Fruit fly (Drosophila melanogaster) whole organism, embryonic: ENCODE measurements around the gene CG13311.

Experiments
- CG10274 ChIP-seq: fragments of 200-800 bp; sonication (Bioruptor generic); optimal IDR thresholded peaks from 3 replicates; lab custom pipeline; 2017; ENCODE audit warnings: missing biosample characterization, mild to moderate bottlenecking, missing genetic modification characterization
- CG10654 ChIP-seq: fragments of 200-800 bp; sonication (Bioruptor generic); optimal IDR thresholded peaks from 2 replicates; lab custom pipeline; 2016; ENCODE audit warnings: missing biosample characterization, missing genetic modification characterization
- CG11093 ChIP-seq: fragments of 200-800 bp; sonication (Bioruptor generic); IDR thresholded peaks from 3 replicates; pipeline ENCODE4 v1.3.6; 2022; ENCODE audit warnings: missing biosample characterization, missing genetic modification characterization
- CG11504 ChIP-seq: fragments of 200-800 bp; sonication (Bioruptor generic); optimal IDR thresholded peaks from 3 replicates; lab custom pipeline; 2019; ENCODE audit warnings: missing biosample characterization, mild to moderate bottlenecking, missing genetic modification characterization, moderate library complexity
- CG12104 ChIP-seq: fragments of 200-800 bp; sonication (Bioruptor generic); optimal IDR thresholded peaks from 3 replicates; lab custom pipeline; 2016; ENCODE audit warnings: missing biosample characterization, missing genetic modification characterization
- CG12155 ChIP-seq: fragments of 200-800 bp; sonication (Bioruptor generic); optimal IDR thresholded peaks from 3 replicates; lab custom pipeline; 2016; ENCODE audit warnings: missing biosample characterization, missing genetic modification characterization
- CG12219 ChIP-seq: fragments of 200-800 bp; sonication (Bioruptor generic); optimal IDR thresholded peaks from 3 replicates; lab custom pipeline; 2018; ENCODE audit warnings: missing biosample characterization, mild to moderate bottlenecking, missing genetic modification characterization
- CG12659 ChIP-seq: fragments of 200-800 bp; sonication (Bioruptor generic); optimal IDR thresholded peaks from 3 replicates; lab custom pipeline; 2017; ENCODE audit warnings: mild to moderate bottlenecking, missing biosample characterization, missing genetic modification reagents, missing genetic modification characterization
- CG12744 ChIP-seq: fragments of 200-800 bp; sonication (Bioruptor generic); optimal IDR thresholded peaks from 2 replicates; lab custom pipeline; 2016; ENCODE audit warnings: missing biosample characterization, missing genetic modification characterization
- CG12769 ChIP-seq: fragments of 200-800 bp; sonication (Bioruptor generic); optimal IDR thresholded peaks from 2 replicates; lab custom pipeline; 2019; ENCODE audit warnings: missing biosample characterization, mild to moderate bottlenecking, missing genetic modification characterization, moderate library complexity
- CG13296 ChIP-seq: fragments of 200-800 bp; sonication (Bioruptor generic); optimal IDR thresholded peaks from 3 replicates; lab custom pipeline; 2018; ENCODE audit warnings: missing biosample characterization, mild to moderate bottlenecking, missing genetic modification characterization
- CG13624 ChIP-seq: fragments of 200-800 bp; sonication (Bioruptor generic); optimal IDR thresholded peaks from 2 replicates; lab custom pipeline; 2016; ENCODE audit warnings: missing biosample characterization, missing genetic modification characterization
- CG14441 ChIP-seq: fragments of 200-800 bp; sonication (Bioruptor generic); IDR thresholded peaks from 2 replicates; pipeline ENCODE4 v1.3.6; 2022; ENCODE audit warnings: missing biosample characterization, missing genetic modification characterization
- CG15601 ChIP-seq: fragments of 200-800 bp; sonication (Bioruptor generic); optimal IDR thresholded peaks from 3 replicates; lab custom pipeline; 2019; ENCODE audit warnings: missing biosample characterization, mild to moderate bottlenecking, missing genetic modification characterization, moderate library complexity
- CG1602 ChIP-seq: fragments of 200-800 bp; sonication (Bioruptor generic); optimal IDR thresholded peaks from 3 replicates; lab custom pipeline; 2016; ENCODE audit warnings: missing biosample characterization, missing genetic modification characterization
- CG1647 ChIP-seq: fragments of 200-800 bp; sonication (Bioruptor generic); optimal IDR thresholded peaks from 3 replicates; lab custom pipeline; 2016; ENCODE audit warnings: missing biosample characterization, missing genetic modification characterization
- CG17186 ChIP-seq: fragments of 200-800 bp; sonication (Bioruptor generic); optimal IDR thresholded peaks from 3 replicates; lab custom pipeline; 2017; ENCODE audit warnings: missing biosample characterization, missing genetic modification reagents, missing genetic modification characterization
- CG18619 ChIP-seq: fragments of 200-800 bp; sonication (Bioruptor generic); optimal IDR thresholded peaks from 3 replicates; lab custom pipeline; 2017; ENCODE audit warnings: missing biosample characterization, mild to moderate bottlenecking, missing genetic modification characterization
- CG2712 ChIP-seq: fragments of 200-800 bp; optimal IDR thresholded peaks from 3 replicates; lab custom pipeline; 2019; ENCODE audit warnings: missing biosample characterization, mild to moderate bottlenecking, missing genetic modification characterization, moderate library complexity
- CG4328 ChIP-seq: fragments of 200-800 bp; sonication (Bioruptor generic); optimal IDR thresholded peaks from 3 replicates; lab custom pipeline; 2017; ENCODE audit warnings: missing biosample characterization, missing genetic modification reagents, missing genetic modification characterization
- CG7357 ChIP-seq: fragments of 200-800 bp; sonication (Bioruptor generic); IDR thresholded peaks from 3 replicates; pipeline ENCODE4 v1.3.6; 2022; ENCODE audit warnings: missing biosample characterization, missing genetic modification characterization
- CG7839 ChIP-seq: fragments of 200-800 bp; sonication (Bioruptor generic); optimal IDR thresholded peaks from 3 replicates; lab custom pipeline; 2018; ENCODE audit warnings: missing biosample characterization, mild to moderate bottlenecking, missing genetic modification characterization, moderate library complexity
- CG8359 ChIP-seq: fragments of 200-800 bp; sonication (Bioruptor generic); optimal IDR thresholded peaks from 2 replicates; lab custom pipeline; 2017; ENCODE audit warnings: missing biosample characterization, mild to moderate bottlenecking, missing genetic modification characterization, borderline replicate concordance
- CG9876 ChIP-seq: fragments of 200-800 bp; sonication (Bioruptor generic); optimal IDR thresholded peaks from 2 replicates; lab custom pipeline; 2016; ENCODE audit warnings: missing biosample characterization, missing genetic modification characterization
- Chrac-16 ChIP-seq: fragments of 200-800 bp; sonication (Bioruptor generic); optimal IDR thresholded peaks from 3 replicates; lab custom pipeline; 2016; ENCODE audit warnings: missing biosample characterization, missing genetic modification characterization
- Dp ChIP-seq: fragments of 200-800 bp; sonication (Bioruptor generic); optimal IDR thresholded peaks from 2 replicates; lab custom pipeline; 2018; ENCODE audit warnings: missing biosample characterization, mild to moderate bottlenecking, missing genetic modification characterization, moderate library complexity
- Fer1 ChIP-seq: fragments of 200-800 bp; sonication (Bioruptor generic); optimal IDR thresholded peaks from 2 replicates; lab custom pipeline; 2017; ENCODE audit warnings: missing biosample characterization, mild to moderate bottlenecking, missing genetic modification characterization
- Fer3 ChIP-seq: fragments of 200-800 bp; sonication (Bioruptor generic); optimal IDR thresholded peaks from 2 replicates; lab custom pipeline; 2018; ENCODE audit warnings: missing biosample characterization, mild to moderate bottlenecking, missing genetic modification characterization, moderate library complexity
- H2.0 ChIP-seq: fragments of 200-800 bp; sonication (Bioruptor generic); IDR thresholded peaks from 2 replicates; pipeline ENCODE4 v1.3.6; 2022; ENCODE audit warnings: missing biosample characterization, missing genetic modification characterization
- Hr51 ChIP-seq, 2 experiments: fragments of 200-800 bp; sonication (Bioruptor generic); optimal IDR thresholded peaks; 2 replicates in 1 of 2; 3 replicates in 1 of 2; lab custom pipeline; 2016 to 2018; ENCODE audit warnings: missing biosample characterization in 2 of 2, missing genetic modification characterization in 2 of 2, mild to moderate bottlenecking in 1 of 2, moderate library complexity in 1 of 2
- Lim3 ChIP-seq: fragments of 200-800 bp; sonication (Bioruptor generic); IDR thresholded peaks from 2 replicates; pipeline ENCODE4 v1.3.6; 2022; ENCODE audit warnings: missing biosample characterization, missing genetic modification characterization
- NK7.1 ChIP-seq: fragments of 200-800 bp; sonication (Bioruptor generic); optimal IDR thresholded peaks from 3 replicates; lab custom pipeline; 2016; ENCODE audit warnings: missing biosample characterization, missing genetic modification characterization
- Nf-YB ChIP-seq: fragments of 200-800 bp; sonication (Bioruptor generic); optimal IDR thresholded peaks from 3 replicates; lab custom pipeline; 2019; ENCODE audit warnings: missing biosample characterization, mild to moderate bottlenecking, missing genetic modification characterization, moderate library complexity
- Opbp ChIP-seq: fragments of 200-800 bp; sonication (Bioruptor generic); IDR thresholded peaks from 3 replicates; pipeline ENCODE4 v1.3.6; 2022; ENCODE audit warnings: missing biosample characterization, missing genetic modification characterization; ENCODE audit not compliant: partially characterized antibody
- Poxn ChIP-seq: fragments of 200-800 bp; sonication (Bioruptor generic); IDR thresholded peaks from 2 replicates; pipeline ENCODE4 v1.3.6; 2022; ENCODE audit warnings: missing biosample characterization, missing genetic modification characterization
- Ravus ChIP-seq: fragments of 200-800 bp; sonication (Bioruptor generic); IDR thresholded peaks from 2 replicates; pipeline ENCODE4 v1.3.6; 2022; ENCODE audit warnings: missing biosample characterization, missing genetic modification characterization
- Rfx ChIP-seq: fragments of 200-800 bp; sonication (Bioruptor generic); IDR thresholded peaks from 2 replicates; pipeline ENCODE4 v1.3.6; 2022; ENCODE audit warnings: missing biosample characterization, missing genetic modification characterization
- Usf ChIP-seq: fragments of 200-800 bp; sonication (Bioruptor generic); optimal IDR thresholded peaks from 2 replicates; lab custom pipeline; 2017; ENCODE audit warnings: missing genotype, missing biosample characterization, missing genetic modification characterization
- YL-1 ChIP-seq: fragments of 200-800 bp; sonication (Bioruptor generic); optimal IDR thresholded peaks from 3 replicates; lab custom pipeline; 2017; ENCODE audit warnings: missing biosample characterization, mild to moderate bottlenecking, missing genetic modification characterization
- az2 ChIP-seq: fragments of 200-800 bp; sonication (Bioruptor generic); optimal IDR thresholded peaks from 3 replicates; lab custom pipeline; 2016; ENCODE audit warnings: missing biosample characterization, missing genetic modification characterization
- bcd ChIP-seq: fragments of 200-800 bp; sonication (Bioruptor generic); optimal IDR thresholded peaks from 2 replicates; lab custom pipeline; 2017; ENCODE audit warnings: missing biosample characterization, mild to moderate bottlenecking, missing genetic modification characterization
- bsh ChIP-seq, 2 experiments: fragments of 200-800 bp; sonication (Bioruptor generic); optimal IDR thresholded peaks; 2 replicates each; lab custom pipeline; 2017 to 2018; ENCODE audit warnings: mild to moderate bottlenecking in 2 of 2, missing biosample characterization in 2 of 2, missing genetic modification characterization in 2 of 2, moderate library complexity in 1 of 2
- gcm2 ChIP-seq: fragments of 200-800 bp; sonication (Bioruptor generic); optimal IDR thresholded peaks from 2 replicates; lab custom pipeline; 2016; ENCODE audit warnings: missing biosample characterization, missing genetic modification characterization
- gsb ChIP-seq: fragments of 200-800 bp; sonication (Bioruptor generic); IDR thresholded peaks from 2 replicates; pipeline ENCODE4 v1.3.6; 2022; ENCODE audit warnings: missing biosample characterization, missing genetic modification characterization
- hth ChIP-seq: fragments of >200 bp; optimal IDR thresholded peaks from 2 replicates; lab custom pipeline; 2017; ENCODE audit warnings: inconsistent platforms
- jumu ChIP-seq: fragments of 200-800 bp; sonication (Bioruptor generic); optimal IDR thresholded peaks from 3 replicates; lab custom pipeline; 2016; ENCODE audit warnings: missing biosample characterization, missing genetic modification characterization
- kni ChIP-seq: fragments of 200-800 bp; sonication (Bioruptor generic); optimal IDR thresholded peaks from 3 replicates; lab custom pipeline; 2017; ENCODE audit warnings: mild to moderate bottlenecking, missing biosample characterization, missing genetic modification reagents, missing genetic modification characterization
- lmd ChIP-seq: fragments of 200-800 bp; sonication (Bioruptor generic); IDR thresholded peaks from 2 replicates; pipeline ENCODE4 v1.3.6; 2022; ENCODE audit warnings: missing biosample characterization, missing genetic modification characterization
- maf-S ChIP-seq: fragments of 200-800 bp; sonication (Bioruptor generic); optimal IDR thresholded peaks from 2 replicates; lab custom pipeline; 2016; ENCODE audit warnings: missing biosample characterization, missing genetic modification characterization
- sob ChIP-seq: fragments of 200-800 bp; sonication (Bioruptor generic); IDR thresholded peaks from 2 replicates; pipeline ENCODE4 v1.3.6; 2022; ENCODE audit warnings: missing biosample characterization, missing genetic modification characterization
- sr ChIP-seq: fragments of 200-800 bp; sonication (Bioruptor generic); IDR thresholded peaks from 3 replicates; pipeline ENCODE4 v1.3.6; 2022; ENCODE audit warnings: missing biosample characterization, missing genetic modification characterization
- trem ChIP-seq: fragments of 200-800 bp; optimal IDR thresholded peaks from 3 replicates; lab custom pipeline; 2019; ENCODE audit warnings: missing biosample characterization, mild to moderate bottlenecking, missing genetic modification characterization, moderate library complexity
- zf30C ChIP-seq: fragments of 200-800 bp; sonication (Bioruptor generic); optimal IDR thresholded peaks from 3 replicates; lab custom pipeline; 2018; ENCODE audit warnings: missing biosample characterization, mild to moderate bottlenecking, missing genetic modification characterization

CG13311 gene

DNA sequence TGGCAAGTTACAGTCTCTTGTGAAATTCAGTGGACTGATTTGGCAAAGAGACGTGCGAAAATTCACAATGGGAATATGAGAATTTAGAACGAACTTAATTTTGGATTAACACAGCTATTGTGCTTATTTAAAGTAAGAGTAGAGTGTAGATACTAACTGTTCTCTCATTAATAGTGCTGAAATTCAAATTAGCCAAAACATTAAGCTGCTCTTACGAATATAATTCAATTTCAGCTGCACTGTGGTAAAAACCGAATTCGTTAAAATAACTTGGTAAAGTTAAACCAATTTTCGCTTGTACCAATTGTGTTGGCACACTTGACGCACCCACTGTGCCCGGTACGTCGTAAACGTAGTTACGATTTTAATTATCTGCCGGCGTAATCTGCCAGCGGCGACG, 34.1 kb downstream of the CG13311 start (continued):
- TF ChIP-seq lmd (peak; percentile 70), CG1602 (no peak), CG12659 (GFP tag; lab: Kevin White, UChicago) (peak; percentile 58), Opbp (GFP tag; lab: Robert Waterston, UW) (no peak), CG14441 (GFP tag; lab: Robert Waterston, UW) (peak; percentile 38; the same call in 1 of the 2 replicates), sob (0 out of 2 replicates have a peak, but pooled peaks have one; percentile 14), bsh (GFP tag; optimal IDR thresholded peaks at IDR 0.05; lab: Kevin White, UChicago) (peak in 1 of 2 experiments; percentile 41), CG17186 (no peak), YL-1 (GFP tag; lab: Kevin White, UChicago) (no peak), CG12104 (GFP tag; lab: Kevin White, UChicago) (peak; percentile 16), CG18619 (GFP tag; lab: Kevin White, UChicago) (peak; percentile 52), NK7.1 (GFP tag; lab: Kevin White, UChicago) (no peak), bcd (GFP tag; lab: Kevin White, UChicago) (peak; percentile 54), Hr51 (GFP tag; optimal IDR thresholded peaks at IDR 0.05; lab: Kevin White, UChicago) (peak in 1 of 2 experiments; percentile 44), zf30C (GFP tag; lab: Kevin White, UChicago) (no peak), CG12744 (GFP tag; lab: Kevin White, UChicago) (peak; percentile 14), CG12155 (GFP tag; lab: Kevin White, UChicago) (peak; percentile 23), Chrac-16 (GFP tag; lab: Kevin White, UChicago) (peak; percentile 11), gsb (peak; percentile 17; the same call in 1 of the 2 replicates), hth (no peak), Lim3 (GFP tag; lab: Robert Waterston, UW) (no peak), Usf (GFP tag; lab: Kevin White, UChicago) (peak; percentile 27), CG10274 (peak; percentile 31), CG12769 (tag; lab: Kevin White, UChicago) (peak; percentile 66), sr (GFP tag; lab: Robert Waterston, UW) (no peak), CG13624 (GFP tag; lab: Kevin White, UChicago) (peak; percentile 21), kni (GFP tag; lab: Kevin White, UChicago) (no peak), Ravus (GFP tag; lab: Robert Waterston, UW) (no peak), Dp (GFP tag; lab: Kevin White, UChicago) (no peak), Rfx (peak; percentile 71), H2.0 (peak; percentile 41; the same call in 1 of the 2 replicates), CG13296 (GFP tag; lab: Kevin White, UChicago) (peak; percentile 36), Fer1 (peak; percentile 48), CG7839 (tag; lab: Kevin White, UChicago) (peak; percentile 72), CG7357 (GFP tag; lab: Robert Waterston, UW) (0 out of 3 replicates have a peak, but pooled peaks have one; percentile 15), Poxn (0 out of 2 replicates have a peak, but pooled peaks have one; percentile 36), maf-S (peak; percentile 34), az2 (no peak), CG2712 (peak; percentile 19), CG11504 (tag; lab: Kevin White, UChicago) (peak; percentile 64), CG4328 (no peak)

- peak; percentile 98 for TF ChIP-seq jumu (GFP tag; lab: Kevin White, UChicago)
- peak; percentile 96 for TF ChIP-seq CG11093 (GFP tag; lab: Robert Waterston, UW)
- peak; percentile 95 for TF ChIP-seq CG9876
- peak; percentile 98 for TF ChIP-seq CG12219
- peak; percentile 94 for TF ChIP-seq CG10654 (GFP tag; lab: Kevin White, UChicago)
- peak; percentile 93 for TF ChIP-seq trem
- peak; percentile 88 for TF ChIP-seq Nf-YB
- TF ChIP-seq CG15601: peak; percentile 97
- TF ChIP-seq Fer3 (tag; lab: Kevin White, UChicago): peak; percentile 92
- TF ChIP-seq CG1647 (GFP tag; lab: Kevin White, UChicago): peak; percentile 92
- TF ChIP-seq CG8359 (GFP tag; lab: Kevin White, UChicago): peak; percentile 87
- peak; percentile 98 for TF ChIP-seq gcm2
Observed at dm6 chr3L:8765969-8766538, 35.9 kb downstream of the CG13311 start.
